Worm (Caenorhabditis elegans) whole organism, L3 larva: Measurements from ENCODE around the gene msrp-4.

Experiments
- fkh-10 ChIP-seq: sonication (generic microtip); optimal IDR thresholded peaks from 2 replicates; lab custom pipeline; 2017; ENCODE audit warnings: missing biosample characterization, missing genetic modification reagents, missing genetic modification characterization
- nhr-237 ChIP-seq: fragments of 150-350 bp; optimal IDR thresholded peaks from 2 replicates; lab custom pipeline; 2014; ENCODE audit warnings: missing biosample characterization, missing genetic modification characterization
- nhr-77 ChIP-seq: fragments of 150-350 bp; optimal IDR thresholded peaks from 2 replicates; lab custom pipeline; 2014; ENCODE audit warnings: missing biosample characterization, missing genetic modification characterization
- pqm-1 ChIP-seq: fragments of 150-350 bp; optimal IDR thresholded peaks from 2 replicates; lab custom pipeline; 2017; ENCODE audit warnings: missing biosample characterization, missing genetic modification characterization, inconsistent platforms
- ztf-4 ChIP-seq: fragments of 150-350 bp; optimal IDR thresholded peaks from 2 replicates; lab custom pipeline; 2014; ENCODE audit warnings: missing biosample characterization, missing genetic modification characterization

msrp-4 gene

DNA sequence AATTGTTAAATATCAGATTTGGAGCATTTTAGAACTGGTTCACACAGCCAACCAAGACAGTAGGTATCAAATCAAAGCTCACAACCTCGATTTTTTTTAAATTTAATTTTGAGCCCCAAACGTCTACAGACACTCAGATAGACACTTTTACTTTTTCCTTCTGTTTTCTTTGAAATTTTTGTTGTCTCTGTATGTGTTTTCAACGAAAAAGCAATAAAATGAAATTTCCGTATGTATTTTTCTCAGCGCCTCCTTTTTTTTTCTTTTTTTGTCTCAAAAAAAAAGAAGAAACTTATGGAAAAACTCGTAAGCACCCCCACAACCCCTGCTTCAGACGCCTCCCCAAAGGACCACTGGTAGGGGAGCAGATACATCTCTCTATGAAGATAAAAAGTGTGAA, 48.8 kb downstream of the msrp-4 start:
- TF ChIP-seq nhr-237 (tag; lab: Kevin White, UChicago): no peak
- peak; percentile 61 for TF ChIP-seq fkh-10 (GFP tag; lab: Kevin White, UChicago)
- TF ChIP-seq ztf-4 (tag; lab: Kevin White, UChicago): no peak
- TF ChIP-seq pqm-1: no peak
- TF ChIP-seq nhr-77: no peak
